Worm (Caenorhabditis elegans) whole organism, L4/young adult: Measurements from ENCODE around the gene let-70.

Source experiments
- dao-5 ChIP-seq: sonication (generic microtip); optimal IDR thresholded peaks from 2 replicates; lab custom pipeline; 2016; ENCODE audit warnings: missing genotype, missing genetic modification characterization, moderate library complexity, missing compliant biosample characterization
- him-1 ChIP-seq: sonication (generic microtip); optimal IDR thresholded peaks from 2 replicates; lab custom pipeline; 2016; ENCODE audit warnings: missing genotype, missing genetic modification reagents, missing genetic modification characterization, missing compliant biosample characterization

- TF ChIP-seq him-1, result no peak
- TF ChIP-seq dao-5 (tag; lab: Kevin White, UChicago), result no peak
These were observed 44.0 kb upstream of the let-70 start for ce11 chrIV:11126028-11126427.
